Fruit fly (Drosophila melanogaster) whole organism, pupa: ENCODE measurements around the gene mRpL23.
A peak's percentile ranks its signal among the peaks of the same experiment; 100 is the strongest.

Source experiments
- CG10348 ChIP-seq: fragments of 200-800 bp; sonication (Bioruptor generic); IDR thresholded peaks from 2 replicates; pipeline ENCODE4 v1.3.6; 2022; ENCODE audit warnings: missing biosample characterization, missing genetic modification characterization
- CG12605 ChIP-seq: fragments of 200-800 bp; sonication (Bioruptor generic); IDR thresholded peaks from 2 replicates; pipeline ENCODE4 v1.3.6; 2022; ENCODE audit warnings: missing biosample characterization, missing genetic modification characterization
- CG13204 ChIP-seq: fragments of 200-800 bp; sonication (Bioruptor generic); optimal IDR thresholded peaks from 2 replicates; lab custom pipeline; 2018; ENCODE audit warnings: missing biosample characterization, mild to moderate bottlenecking, missing genetic modification characterization, moderate library complexity
- CG14655 ChIP-seq: fragments of 200-800 bp; sonication (Bioruptor generic); optimal IDR thresholded peaks from 3 replicates; lab custom pipeline; 2017; ENCODE audit warnings: mild to moderate bottlenecking, missing biosample characterization, missing genetic modification reagents, missing genetic modification characterization
- CG15710 ChIP-seq: fragments of 200-800 bp; sonication (Bioruptor generic); optimal IDR thresholded peaks from 2 replicates; lab custom pipeline; 2018; ENCODE audit warnings: missing biosample characterization, mild to moderate bottlenecking, missing genetic modification characterization, moderate library complexity
- CG17806 ChIP-seq: fragments of 200-800 bp; sonication (Bioruptor generic); optimal IDR thresholded peaks from 2 replicates; lab custom pipeline; 2018; ENCODE audit warnings: missing biosample characterization, mild to moderate bottlenecking, missing genetic modification characterization, moderate library complexity
- CG32121 ChIP-seq: fragments of 200-800 bp; sonication (Bioruptor generic); IDR thresholded peaks from 2 replicates; pipeline ENCODE4 v1.3.6; 2022; ENCODE audit warnings: missing biosample characterization, missing genetic modification characterization
- CG34367 ChIP-seq: fragments of 200-800 bp; sonication (Bioruptor generic); optimal IDR thresholded peaks from 2 replicates; lab custom pipeline; 2018; ENCODE audit warnings: missing biosample characterization, mild to moderate bottlenecking, missing genetic modification characterization
- CG4496 ChIP-seq: fragments of 200-800 bp; sonication (Bioruptor generic); IDR thresholded peaks from 3 replicates; pipeline ENCODE4 v1.3.6; 2022; ENCODE audit warnings: missing biosample characterization, missing genetic modification characterization
- CG8159 ChIP-seq: fragments of 200-800 bp; sonication (Bioruptor generic); optimal IDR thresholded peaks from 3 replicates; lab custom pipeline; 2018; ENCODE audit warnings: missing biosample characterization, mild to moderate bottlenecking, missing genetic modification characterization, moderate library complexity
- CG8301 ChIP-seq: fragments of 200-800 bp; sonication (Bioruptor generic); optimal IDR thresholded peaks from 2 replicates; lab custom pipeline; 2018; ENCODE audit warnings: missing biosample characterization, mild to moderate bottlenecking, missing genetic modification characterization
- CG9948 ChIP-seq: fragments of 200-800 bp; sonication (Bioruptor generic); optimal IDR thresholded peaks from 2 replicates; lab custom pipeline; 2018; ENCODE audit warnings: missing biosample characterization, mild to moderate bottlenecking, missing genetic modification characterization, moderate library complexity
- D1 ChIP-seq: fragments of 200-800 bp; sonication (Bioruptor generic); optimal IDR thresholded peaks from 2 replicates; lab custom pipeline; 2018; ENCODE audit warnings: missing biosample characterization, mild to moderate bottlenecking, missing genetic modification characterization, moderate library complexity
- EcR ChIP-seq: fragments of 200-800 bp; sonication (Bioruptor generic); optimal IDR thresholded peaks from 3 replicates; lab custom pipeline; 2019; ENCODE audit warnings: missing biosample characterization, missing genetic modification characterization, mild to moderate bottlenecking, moderate library complexity, missing genetic modification reagents
- Ets98B ChIP-seq: fragments of 200-800 bp; sonication (Bioruptor generic); IDR thresholded peaks from 2 replicates; pipeline ENCODE4 v1.3.6; 2022; ENCODE audit warnings: missing biosample characterization, missing genetic modification characterization
- Pif1A ChIP-seq: fragments of 200-800 bp; sonication (Bioruptor generic); optimal IDR thresholded peaks from 3 replicates; lab custom pipeline; 2016; ENCODE audit warnings: missing biosample characterization, missing genetic modification characterization
- Pif1B ChIP-seq: fragments of 200-800 bp; sonication (Bioruptor generic); optimal IDR thresholded peaks from 3 replicates; lab custom pipeline; 2016; ENCODE audit warnings: missing biosample characterization, missing genetic modification characterization
- Snoo ChIP-seq: fragments of 200-800 bp; sonication (Bioruptor generic); optimal IDR thresholded peaks from 3 replicates; lab custom pipeline; 2017; ENCODE audit warnings: missing biosample characterization, mild to moderate bottlenecking, missing genetic modification characterization, inconsistent platforms
- fd96Ca ChIP-seq: fragments of 200-800 bp; sonication (Bioruptor generic); IDR thresholded peaks from 3 replicates; pipeline ENCODE4 v1.3.6; 2022; ENCODE audit warnings: missing biosample characterization, missing genetic modification characterization
- gl ChIP-seq: fragments of 200-800 bp; sonication (Bioruptor generic); optimal IDR thresholded peaks from 2 replicates; lab custom pipeline; 2018; ENCODE audit warnings: missing biosample characterization, mild to moderate bottlenecking, missing genetic modification characterization
- rn ChIP-seq: fragments of 200-800 bp; sonication (Bioruptor generic); IDR thresholded peaks from 2 replicates; pipeline ENCODE4 v1.3.6; 2022; ENCODE audit warnings: missing biosample characterization, missing genetic modification characterization

mRpL23 gene

dm6 chr3L:2414876-2415275 lies 41.4 kb upstream of the mRpL23 start:
- TF ChIP-seq CG8301: no peak
- peak; percentile 20; the same call in 1 of the 2 replicates for TF ChIP-seq CG12605 (GFP tag; lab: Robert Waterston, UW)
- TF ChIP-seq CG34367 (tag; lab: Kevin White, UChicago): no peak
- TF ChIP-seq CG17806 (tag; lab: Kevin White, UChicago): no peak
- TF ChIP-seq Pif1B: no peak
- no peak for TF ChIP-seq Pif1A

- no peak for TF ChIP-seq rn (GFP tag; lab: Robert Waterston, UW)
- TF ChIP-seq Pif1A: peak; percentile 71
- peak; percentile 17; the same call in 1 of the 2 replicates for TF ChIP-seq CG12605 (GFP tag; lab: Robert Waterston, UW)
- peak; percentile 4 for TF ChIP-seq gl (tag; lab: Kevin White, UChicago)
- TF ChIP-seq CG8159: peak; percentile 73
- peak; percentile 56 for TF ChIP-seq CG14655
- no peak for TF ChIP-seq EcR (GFP tag; lab: Kevin White, UChicago)
- peak; percentile 39; the same call in 1 of the 3 replicates for TF ChIP-seq CG4496 (GFP tag; lab: Robert Waterston, UW)
- TF ChIP-seq CG9948 (tag; lab: Kevin White, UChicago): peak; percentile 73
- peak; percentile 50 for TF ChIP-seq Pif1B
- TF ChIP-seq CG32121 (GFP tag; lab: Robert Waterston, UW): 0 out of 2 replicates have a peak, but pooled peaks have one; percentile 30
- peak; percentile 76 for TF ChIP-seq CG17806 (tag; lab: Kevin White, UChicago)
- no peak for TF ChIP-seq CG13204
- no peak for TF ChIP-seq fd96Ca (GFP tag; lab: Robert Waterston, UW)
- peak; percentile 54 for TF ChIP-seq CG8301
- TF ChIP-seq Snoo (tag; lab: Kevin White, UChicago): peak; percentile 45
- peak; percentile 54 for TF ChIP-seq Ets98B
- TF ChIP-seq CG15710 (tag; lab: Kevin White, UChicago): peak; percentile 58
- TF ChIP-seq CG10348 (GFP tag; lab: Robert Waterston, UW): no peak
- peak; percentile 56 for TF ChIP-seq CG34367 (tag; lab: Kevin White, UChicago)
- peak; percentile 15 for TF ChIP-seq D1
Measured at dm6 chr3L:2411564-2412080, 38.1 kb upstream of the mRpL23 start.

dm6 chr3L:2410869-2411268 lies 37.4 kb upstream of the mRpL23 start:
- TF ChIP-seq Snoo (tag; lab: Kevin White, UChicago) (no peak), CG15710 (tag; lab: Kevin White, UChicago) (peak; percentile 7), D1 (no peak), CG9948 (tag; lab: Kevin White, UChicago) (peak; percentile 25), CG10348 (GFP tag; lab: Robert Waterston, UW) (no peak), CG13204 (no peak), CG8159 (no peak), gl (tag; lab: Kevin White, UChicago) (no peak), CG8301 (peak; percentile 49), CG17806 (tag; lab: Kevin White, UChicago) (peak; percentile 48), CG12605 (GFP tag; lab: Robert Waterston, UW) (peak; percentile 35; the same call in 1 of the 2 replicates), EcR (GFP tag; lab: Kevin White, UChicago) (no peak), rn (GFP tag; lab: Robert Waterston, UW) (no peak), CG32121 (GFP tag; lab: Robert Waterston, UW) (peak; percentile 51), fd96Ca (GFP tag; lab: Robert Waterston, UW) (no peak), CG14655 (no peak), Ets98B (peak; percentile 37; the same call in 1 of the 2 replicates), CG4496 (GFP tag; lab: Robert Waterston, UW) (peak; percentile 52; the same call in 2 of the 3 replicates), Pif1B (no peak), Pif1A (peak; percentile 56), CG34367 (tag; lab: Kevin White, UChicago) (no peak)
- TF ChIP-seq, all 21 proteins: peak for 9

dm6 chr3L:2409289-2409688 lies 35.8 kb upstream of the mRpL23 start:
- no peak for TF ChIP-seq Pif1B
- TF ChIP-seq D1: peak; percentile 96

dm6 chr3L:2407945-2408344 lies 34.4 kb upstream of the mRpL23 start:
- TF ChIP-seq Ets98B: peak; percentile 10; the same call in 1 of the 2 replicates
- no peak for TF ChIP-seq CG10348 (GFP tag; lab: Robert Waterston, UW)
- TF ChIP-seq D1: no peak
- no peak for TF ChIP-seq CG8159
- TF ChIP-seq CG34367 (tag; lab: Kevin White, UChicago): no peak
- TF ChIP-seq CG4496 (GFP tag; lab: Robert Waterston, UW): peak; percentile 40; the same call in 1 of the 3 replicates
- TF ChIP-seq Pif1A: no peak
- TF ChIP-seq CG15710 (tag; lab: Kevin White, UChicago): no peak
- no peak for TF ChIP-seq CG9948 (tag; lab: Kevin White, UChicago)
- TF ChIP-seq CG17806 (tag; lab: Kevin White, UChicago): no peak
- no peak for TF ChIP-seq CG8301
- no peak for TF ChIP-seq EcR (GFP tag; lab: Kevin White, UChicago)
- TF ChIP-seq rn (GFP tag; lab: Robert Waterston, UW): no peak
- no peak for TF ChIP-seq CG14655
- peak; percentile 12 for TF ChIP-seq CG13204
- no peak for TF ChIP-seq Snoo (tag; lab: Kevin White, UChicago)
- 0 out of 3 replicates have a peak, but pooled peaks have one; percentile 6 for TF ChIP-seq fd96Ca (GFP tag; lab: Robert Waterston, UW)
- peak; percentile 34; the same call in 1 of the 2 replicates for TF ChIP-seq CG32121 (GFP tag; lab: Robert Waterston, UW)
- TF ChIP-seq CG12605 (GFP tag; lab: Robert Waterston, UW): no peak
- TF ChIP-seq gl (tag; lab: Kevin White, UChicago): no peak
- TF ChIP-seq Pif1B: no peak
- TF ChIP-seq, all 21 proteins: peak for 5

dm6 chr3L:2407271-2407670 lies 33.8 kb upstream of the mRpL23 start:
- TF ChIP-seq Pif1A (no peak), CG12605 (GFP tag; lab: Robert Waterston, UW) (no peak), CG15710 (tag; lab: Kevin White, UChicago) (no peak), fd96Ca (GFP tag; lab: Robert Waterston, UW) (no peak), CG34367 (tag; lab: Kevin White, UChicago) (no peak), Snoo (tag; lab: Kevin White, UChicago) (no peak), CG32121 (GFP tag; lab: Robert Waterston, UW) (no peak), CG9948 (tag; lab: Kevin White, UChicago) (no peak), CG17806 (tag; lab: Kevin White, UChicago) (no peak), CG8159 (no peak)
